Fruit fly (Drosophila melanogaster): ENCODE measurements around the gene CG13766.

The CG13766 gene

dm6 chr2L:6561463-6562357 is 4.3 kb downstream of the CG13766 start, which contains the start of the genes Trmt6 and Ent2:
Trmt6 (minus strand) TSS chr2L:6562289.
Ent2 (plus strand) TSS chr2L:6562325.
- TF ChIP-seq psq (optimal IDR thresholded peaks at IDR 0.05): no peak
- TF ChIP-seq EcR (GFP tag; optimal IDR thresholded peaks at IDR 0.05): no peak
- TF ChIP-seq pan (optimal IDR thresholded peaks at IDR 0.05): no peak
- TF ChIP-seq Dll (optimal IDR thresholded peaks at IDR 0.05): no peak
- no peak for TF ChIP-seq usp (GFP tag; optimal IDR thresholded peaks at IDR 0.05)
- TF ChIP-seq CG8478 (optimal IDR thresholded peaks at IDR 0.05): no peak

- no peak for TF ChIP-seq usp (GFP tag; optimal IDR thresholded peaks at IDR 0.05)
- no peak for TF ChIP-seq pan (optimal IDR thresholded peaks at IDR 0.05)
- TF ChIP-seq CG8478 (optimal IDR thresholded peaks at IDR 0.05): no peak
Observed at dm6 chr2L:6559131-6559530, 6.8 kb downstream of the CG13766 start, which contains the start of gene COX5BL. COX5BL (plus strand) TSS chr2L:6559431.

dm6 chr2L:6557429-6558384 is 8.3 kb downstream of the CG13766 start, which contains the start of the genes IFT52 and COX5B:
IFT52 (minus strand) TSS chr2L:6557502.
COX5B (plus strand) TSS chr2L:6557800.
- no peak for TF ChIP-seq Dll (optimal IDR thresholded peaks at IDR 0.05)
- TF ChIP-seq psq (optimal IDR thresholded peaks at IDR 0.05): no peak
- no peak for TF ChIP-seq pan (optimal IDR thresholded peaks at IDR 0.05)
- TF ChIP-seq usp (GFP tag; optimal IDR thresholded peaks at IDR 0.05): no peak
- no peak for TF ChIP-seq CG8478 (optimal IDR thresholded peaks at IDR 0.05)
- no peak for TF ChIP-seq EcR (GFP tag; optimal IDR thresholded peaks at IDR 0.05)

dm6 chr2L:6553797-6554188 is 12.2 kb downstream of the CG13766 start:
- TF ChIP-seq pan (optimal IDR thresholded peaks at IDR 0.05): no peak
- TF ChIP-seq Dll (optimal IDR thresholded peaks at IDR 0.05): no peak
- no peak for TF ChIP-seq EcR (GFP tag; optimal IDR thresholded peaks at IDR 0.05)
- no peak for TF ChIP-seq psq (optimal IDR thresholded peaks at IDR 0.05)
- no peak for TF ChIP-seq CG8478 (optimal IDR thresholded peaks at IDR 0.05)
- TF ChIP-seq usp (GFP tag; optimal IDR thresholded peaks at IDR 0.05): no peak

- TF ChIP-seq EcR (GFP tag; optimal IDR thresholded peaks at IDR 0.05): peak in 1 of 2 experiments; percentile 78
- no peak for TF ChIP-seq pan (optimal IDR thresholded peaks at IDR 0.05)
Observed at dm6 chr2L:6553041-6553796, 12.8 kb downstream of the CG13766 start.

- no peak for TF ChIP-seq pan (optimal IDR thresholded peaks at IDR 0.05)
- no peak for TF ChIP-seq usp (GFP tag; optimal IDR thresholded peaks at IDR 0.05)
- TF ChIP-seq psq (optimal IDR thresholded peaks at IDR 0.05): no peak
- no peak for TF ChIP-seq Dll (optimal IDR thresholded peaks at IDR 0.05)
Observed at dm6 chr2L:6552345-6552744, 13.6 kb downstream of the CG13766 start.

- TF ChIP-seq pan (optimal IDR thresholded peaks at IDR 0.05) (no peak), Dll (optimal IDR thresholded peaks at IDR 0.05) (no peak), CG8478 (optimal IDR thresholded peaks at IDR 0.05) (no peak), usp (GFP tag; optimal IDR thresholded peaks at IDR 0.05) (no peak), EcR (GFP tag; optimal IDR thresholded peaks at IDR 0.05) (no peak), psq (optimal IDR thresholded peaks at IDR 0.05) (no peak)
Observed at dm6 chr2L:6551452-6551851, 14.5 kb downstream of the CG13766 start.

- TF ChIP-seq CG8478 (optimal IDR thresholded peaks at IDR 0.05): no peak
- no peak for TF ChIP-seq EcR (GFP tag; optimal IDR thresholded peaks at IDR 0.05)
- TF ChIP-seq psq (optimal IDR thresholded peaks at IDR 0.05): no peak
- TF ChIP-seq pan (optimal IDR thresholded peaks at IDR 0.05): no peak
- no peak for TF ChIP-seq usp (GFP tag; optimal IDR thresholded peaks at IDR 0.05)
- TF ChIP-seq Dll (optimal IDR thresholded peaks at IDR 0.05): no peak
Observed at dm6 chr2L:6550809-6551208, 15.2 kb downstream of the CG13766 start.

- TF ChIP-seq EcR (GFP tag; optimal IDR thresholded peaks at IDR 0.05) (no peak), pan (optimal IDR thresholded peaks at IDR 0.05) (no peak), usp (GFP tag; optimal IDR thresholded peaks at IDR 0.05) (no peak), psq (optimal IDR thresholded peaks at IDR 0.05) (no peak), CG8478 (optimal IDR thresholded peaks at IDR 0.05) (no peak), Dll (optimal IDR thresholded peaks at IDR 0.05) (no peak)
Observed at dm6 chr2L:6547978-6548377, 18.0 kb downstream of the CG13766 start.

- no peak for TF ChIP-seq Dll (optimal IDR thresholded peaks at IDR 0.05)
- no peak for TF ChIP-seq psq (optimal IDR thresholded peaks at IDR 0.05)
- TF ChIP-seq CG8478 (optimal IDR thresholded peaks at IDR 0.05): no peak
- no peak for TF ChIP-seq pan (optimal IDR thresholded peaks at IDR 0.05)
- no peak for TF ChIP-seq EcR (GFP tag; optimal IDR thresholded peaks at IDR 0.05)
- no peak for TF ChIP-seq usp (GFP tag; optimal IDR thresholded peaks at IDR 0.05)
Observed at dm6 chr2L:6546883-6547471, 19.0 kb downstream of the CG13766 start, which contains the start of gene eya. eya (minus strand) TSS chr2L:6546976.
